Worm (Caenorhabditis elegans) whole organism, L2 larva: ENCODE data around the gene fbxa-112.

ENCODE experiments used
- C34F6.9 ChIP-seq: fragments of 150-350 bp; optimal IDR thresholded peaks from 2 replicates; lab custom pipeline; 2014; ENCODE audit warnings: missing biosample characterization, missing genetic modification characterization
- F13H6.1 ChIP-seq: sonication (generic microtip); optimal IDR thresholded peaks from 2 replicates; lab custom pipeline; 2016; ENCODE audit warnings: missing genetic modification characterization, missing compliant biosample characterization
- alr-1 ChIP-seq: fragments of 150-350 bp; optimal IDR thresholded peaks from 2 replicates; lab custom pipeline; 2014; ENCODE audit warnings: missing biosample characterization, missing genetic modification characterization
- aly-2 ChIP-seq: fragments of 150-350 bp; optimal IDR thresholded peaks from 2 replicates; lab custom pipeline; 2014; ENCODE audit warnings: missing biosample characterization, missing genetic modification characterization
- ama-1 ChIP-seq: fragments of 150-350 bp; optimal IDR thresholded peaks from 2 replicates; lab custom pipeline; 2018; ENCODE audit warnings: inconsistent platforms
- blmp-1 ChIP-seq: sonication (generic microtip); optimal IDR thresholded peaks from 2 replicates; lab custom pipeline; 2017; ENCODE audit warnings: missing genetic modification characterization, mild to moderate bottlenecking, missing compliant biosample characterization, antibody characterized with exemption, moderate library complexity; ENCODE audit not compliant: insufficient read depth
- ceh-16 ChIP-seq: fragments of 150-350 bp; optimal IDR thresholded peaks from 2 replicates; lab custom pipeline; 2014; ENCODE audit warnings: missing biosample characterization, missing genetic modification characterization
- ceh-82 ChIP-seq: fragments of 150-350 bp; optimal IDR thresholded peaks from 2 replicates; lab custom pipeline; 2014; ENCODE audit warnings: missing biosample characterization, missing genetic modification characterization
- crh-2 ChIP-seq: sonication (generic microtip); optimal IDR thresholded peaks from 2 replicates; lab custom pipeline; 2017; ENCODE audit warnings: missing biosample characterization, missing genetic modification characterization
- dmd-4 ChIP-seq: sonication (generic microtip); optimal IDR thresholded peaks from 2 replicates; lab custom pipeline; 2017; ENCODE audit warnings: missing biosample characterization, missing genetic modification characterization
- egl-27 ChIP-seq: sonication (generic microtip); optimal IDR thresholded peaks from 3 replicates; lab custom pipeline; 2017; ENCODE audit warnings: missing biosample characterization, missing genetic modification reagents, missing genetic modification characterization
- elt-1 ChIP-seq: fragments of 150-350 bp; optimal IDR thresholded peaks from 2 replicates; lab custom pipeline; 2014; ENCODE audit warnings: missing biosample characterization, missing genetic modification characterization
- elt-3 ChIP-seq: sonication (generic microtip); optimal IDR thresholded peaks from 2 replicates; lab custom pipeline; 2017; ENCODE audit warnings: missing biosample characterization, missing genetic modification characterization
- fos-1 ChIP-seq: fragments of 150-350 bp; optimal IDR thresholded peaks from 2 replicates; lab custom pipeline; 2014; ENCODE audit warnings: missing biosample characterization, missing genetic modification characterization
- gmeb-1 ChIP-seq: fragments of 150-350 bp; optimal IDR thresholded peaks from 2 replicates; lab custom pipeline; 2014; ENCODE audit warnings: missing biosample characterization, missing genetic modification characterization
- lin-11 ChIP-seq: fragments of 150-350 bp; sonication (generic microtip); optimal IDR thresholded peaks from 2 replicates; lab custom pipeline; 2014; ENCODE audit warnings: missing biosample characterization, missing genetic modification characterization, inconsistent platforms, mixed read lengths
- lin-13 ChIP-seq: fragments of 150-350 bp; optimal IDR thresholded peaks from 2 replicates; lab custom pipeline; 2014; ENCODE audit warnings: missing biosample characterization, missing genetic modification reagents, missing genetic modification characterization
- lin-39 ChIP-seq: fragments of 150-350 bp; optimal IDR thresholded peaks from 2 replicates; lab custom pipeline; 2014; ENCODE audit warnings: missing biosample characterization, missing genetic modification reagents, missing genetic modification characterization
- lsy-2 ChIP-seq, 2 experiments: fragments of 150-350 bp in 1 of 2; sonication (generic microtip) in 1 of 2; optimal IDR thresholded peaks; 2 replicates each; lab custom pipeline; 2014 to 2017; ENCODE audit warnings: missing biosample characterization in 2 of 2, missing genetic modification characterization in 2 of 2
- mab-5 ChIP-seq: fragments of 150-350 bp; optimal IDR thresholded peaks from 2 replicates; lab custom pipeline; 2014; ENCODE audit warnings: missing biosample characterization, missing genetic modification characterization
- mbf-1 ChIP-seq: sonication (generic microtip); optimal IDR thresholded peaks from 2 replicates; lab custom pipeline; 2017; ENCODE audit warnings: missing biosample characterization, missing genetic modification characterization
- mdl-1 ChIP-seq, 2 experiments: fragments of 150-350 bp in 1 of 2; sonication (generic microtip) in 1 of 2; optimal IDR thresholded peaks; 2 replicates each; lab custom pipeline; 2017; ENCODE audit warnings: missing biosample characterization in 2 of 2, missing genetic modification characterization in 2 of 2
- nhr-11 ChIP-seq: fragments of 150-350 bp; optimal IDR thresholded peaks from 2 replicates; lab custom pipeline; 2014; ENCODE audit warnings: missing biosample characterization, missing genetic modification characterization
- nhr-12 ChIP-seq: fragments of 150-350 bp; optimal IDR thresholded peaks from 2 replicates; lab custom pipeline; 2014; ENCODE audit warnings: missing biosample characterization, missing genetic modification characterization
- nhr-129 ChIP-seq: fragments of 150-350 bp; optimal IDR thresholded peaks from 2 replicates; lab custom pipeline; 2014; ENCODE audit warnings: missing biosample characterization, missing genetic modification characterization
- nhr-23 ChIP-seq: fragments of 150-350 bp; optimal IDR thresholded peaks from 2 replicates; lab custom pipeline; 2014; ENCODE audit warnings: missing biosample characterization, missing genetic modification reagents, missing genetic modification characterization
- nhr-237 ChIP-seq: fragments of 150-350 bp; optimal IDR thresholded peaks from 2 replicates; lab custom pipeline; 2014; ENCODE audit warnings: missing biosample characterization, missing genetic modification characterization
- nhr-77 ChIP-seq: fragments of 150-350 bp; optimal IDR thresholded peaks from 2 replicates; lab custom pipeline; 2014; ENCODE audit warnings: missing biosample characterization, missing genetic modification characterization
- peb-1 ChIP-seq: fragments of 150-350 bp; optimal IDR thresholded peaks from 2 replicates; lab custom pipeline; 2014; ENCODE audit warnings: missing biosample characterization, missing genetic modification characterization
- sem-4 ChIP-seq: fragments of 150-350 bp; optimal IDR thresholded peaks from 2 replicates; lab custom pipeline; 2014; ENCODE audit warnings: missing biosample characterization, missing genetic modification reagents, missing genetic modification characterization
- skn-1 ChIP-seq: sonication (generic microtip); optimal IDR thresholded peaks from 2 replicates; lab custom pipeline; 2017; ENCODE audit warnings: missing biosample characterization, missing genetic modification characterization
- sma-9 ChIP-seq, 2 experiments: fragments of 150-350 bp in 1 of 2; sonication (generic microtip) in 1 of 2; optimal IDR thresholded peaks; 2 replicates each; lab custom pipeline; 2014 to 2016; ENCODE audit warnings: missing genetic modification characterization in 2 of 2, mild to moderate bottlenecking in 1 of 2, missing biosample characterization in 1 of 2, missing compliant biosample characterization in 1 of 2, missing genetic modification reagents in 1 of 2, moderate library complexity in 1 of 2
- snpc-4 ChIP-seq: fragments of 150-350 bp; optimal IDR thresholded peaks from 2 replicates; lab custom pipeline; 2014; ENCODE audit warnings: missing biosample characterization, missing genetic modification characterization
- unc-39 ChIP-seq: fragments of 150-350 bp; optimal IDR thresholded peaks from 2 replicates; lab custom pipeline; 2014; ENCODE audit warnings: missing biosample characterization, missing genetic modification characterization
- unc-62 ChIP-seq: fragments of 150-350 bp; optimal IDR thresholded peaks from 2 replicates; lab custom pipeline; 2014; ENCODE audit warnings: missing biosample characterization, missing genetic modification reagents, missing genetic modification characterization
- zag-1 ChIP-seq: fragments of 150-350 bp; optimal IDR thresholded peaks from 2 replicates; lab custom pipeline; 2014; ENCODE audit warnings: missing biosample characterization, missing genetic modification characterization
- ztf-1 ChIP-seq: fragments of 200-800 bp; sonication (Bioruptor generic); conservative IDR thresholded peaks from 2 replicates; pipeline ENCODE4 v1.3.6; 2022; ENCODE audit warnings: missing genetic modification characterization, missing compliant biosample characterization
- ztf-11 ChIP-seq: sonication (generic microtip); optimal IDR thresholded peaks from 2 replicates; lab custom pipeline; 2017; ENCODE audit warnings: missing biosample characterization, missing genetic modification characterization
- ztf-4 ChIP-seq: fragments of 150-350 bp; optimal IDR thresholded peaks from 2 replicates; lab custom pipeline; 2014; ENCODE audit warnings: missing biosample characterization, missing genetic modification characterization

The fbxa-112 gene

DNA sequence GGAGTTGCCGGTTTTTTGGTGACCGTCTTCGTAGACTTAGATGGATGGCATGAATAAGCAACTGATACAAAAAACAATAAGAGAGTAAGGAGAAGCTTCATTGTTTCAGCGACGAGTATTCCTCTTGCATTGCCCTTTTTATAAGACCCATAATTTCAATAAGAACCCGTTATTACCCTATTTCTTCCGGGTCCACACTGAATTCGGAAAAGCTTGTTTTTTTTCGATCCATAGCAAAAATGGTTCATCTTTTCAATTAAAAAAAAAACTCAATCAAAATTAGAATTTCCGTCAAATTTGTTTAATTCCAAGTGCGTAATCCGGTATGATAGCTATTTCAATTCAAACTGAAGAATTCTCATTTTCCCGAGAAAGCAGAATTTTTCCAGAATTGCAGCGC is 39.1 kb upstream of the fbxa-112 start, which contains the start of gene Y102A5C.40:
Gene Y102A5C.40, minus strand, starts transcription at position 101 of the 400 bp plus-strand sequence.
- TF ChIP-seq snpc-4 (tag; lab: Kevin White, UChicago): no peak
- no peak for TF ChIP-seq unc-39
- TF ChIP-seq mdl-1 (tag; optimal IDR thresholded peaks at IDR 0.05; lab: Kevin White, UChicago): no peak
- TF ChIP-seq blmp-1 (tag; lab: Kevin White, UChicago): no peak
- no peak for TF ChIP-seq C34F6.9 (tag; lab: Kevin White, UChicago)
- no peak for TF ChIP-seq fos-1 (tag; lab: Kevin White, UChicago)
- TF ChIP-seq peb-1 (tag; lab: Kevin White, UChicago): no peak
- TF ChIP-seq nhr-129 (tag; lab: Kevin White, UChicago): no peak
- no peak for TF ChIP-seq crh-2 (tag; lab: Kevin White, UChicago)
- TF ChIP-seq nhr-11: no peak
- no peak for TF ChIP-seq nhr-77 (tag; lab: Kevin White, UChicago)
- no peak for TF ChIP-seq ztf-1 (GFP tag; lab: Robert Waterston, UW)
- TF ChIP-seq ceh-16 (tag; lab: Kevin White, UChicago): no peak
- TF ChIP-seq lin-13: no peak
- TF ChIP-seq alr-1: no peak
- TF ChIP-seq elt-3 (tag; lab: Kevin White, UChicago): no peak
- TF ChIP-seq skn-1: no peak
- TF ChIP-seq lsy-2 (tag; optimal IDR thresholded peaks at IDR 0.05; lab: Kevin White, UChicago): no peak
- no peak for TF ChIP-seq gmeb-1 (tag; lab: Kevin White, UChicago)
- no peak for TF ChIP-seq nhr-12 (tag; lab: Kevin White, UChicago)

DNA sequence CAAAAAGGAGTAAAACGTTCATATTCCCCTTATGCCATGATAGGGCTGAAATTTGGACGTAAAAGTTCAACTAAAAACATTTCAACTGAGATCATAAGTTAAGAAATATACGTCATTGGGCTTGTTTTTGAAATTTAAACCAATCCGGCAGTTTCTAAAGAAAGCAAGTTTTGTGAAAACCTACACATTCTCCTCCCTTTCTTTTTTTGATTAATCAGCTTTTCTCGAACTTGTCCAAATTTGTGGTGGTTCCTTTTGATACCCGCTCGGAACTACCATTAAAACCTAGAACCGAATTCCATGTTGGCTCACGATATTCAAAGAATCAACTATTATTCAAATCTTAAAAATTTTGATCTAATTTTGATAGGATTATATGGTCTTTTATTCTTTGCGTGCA is 32.5 kb upstream of the fbxa-112 start, which contains the start of gene srz-54:
Gene srz-54, plus strand, starts transcription at position 301 of the 400 bp plus-strand sequence.
- TF ChIP-seq gmeb-1 (tag; lab: Kevin White, UChicago) (no peak), lin-39 (tag; lab: Kevin White, UChicago) (no peak), ztf-1 (GFP tag; lab: Robert Waterston, UW) (no peak), snpc-4 (tag; lab: Kevin White, UChicago) (no peak), aly-2 (tag; lab: Kevin White, UChicago) (no peak), lsy-2 (tag; optimal IDR thresholded peaks at IDR 0.05; lab: Kevin White, UChicago) (no peak), zag-1 (no peak), dmd-4 (tag; lab: Kevin White, UChicago) (no peak), elt-1 (tag; lab: Kevin White, UChicago) (no peak), C34F6.9 (tag; lab: Kevin White, UChicago) (no peak), mbf-1 (no peak), mdl-1 (tag; optimal IDR thresholded peaks at IDR 0.05; lab: Kevin White, UChicago) (no peak), nhr-12 (tag; lab: Kevin White, UChicago) (no peak), ceh-82 (tag; lab: Kevin White, UChicago) (no peak)

DNA sequence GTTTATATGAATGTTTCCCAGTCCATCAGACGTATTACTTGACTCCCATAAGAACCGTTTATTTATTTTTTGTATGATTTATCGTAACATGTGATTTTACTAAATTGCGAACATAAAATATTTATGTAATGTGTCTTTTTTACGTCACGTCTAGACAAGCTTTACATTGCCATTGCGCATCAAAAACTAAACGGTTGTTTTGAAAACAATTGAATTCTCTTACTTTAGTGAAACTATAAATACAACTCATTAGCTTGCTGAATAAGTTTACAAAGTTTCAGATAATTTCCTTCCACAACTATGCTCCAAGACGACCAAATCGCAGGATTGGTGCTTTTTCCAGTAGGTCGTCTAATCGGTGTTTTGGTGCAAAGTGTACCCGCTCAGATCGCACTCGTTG is 27.0 kb upstream of the fbxa-112 start, which contains the start of gene srx-54:
Gene srx-54, plus strand, starts transcription at position 301 of the 400 bp plus-strand sequence.
- TF ChIP-seq nhr-23 (tag; lab: Kevin White, UChicago) (no peak), ztf-4 (no peak), ztf-1 (GFP tag; lab: Robert Waterston, UW) (no peak), lsy-2 (tag; optimal IDR thresholded peaks at IDR 0.05; lab: Kevin White, UChicago) (no peak), nhr-11 (no peak), unc-39 (no peak), mab-5 (tag; lab: Kevin White, UChicago) (no peak), sem-4 (tag; lab: Kevin White, UChicago) (no peak), peb-1 (tag; lab: Kevin White, UChicago) (no peak), zag-1 (no peak), skn-1 (no peak), blmp-1 (tag; lab: Kevin White, UChicago) (no peak), gmeb-1 (tag; lab: Kevin White, UChicago) (no peak), crh-2 (tag; lab: Kevin White, UChicago) (no peak)

DNA sequence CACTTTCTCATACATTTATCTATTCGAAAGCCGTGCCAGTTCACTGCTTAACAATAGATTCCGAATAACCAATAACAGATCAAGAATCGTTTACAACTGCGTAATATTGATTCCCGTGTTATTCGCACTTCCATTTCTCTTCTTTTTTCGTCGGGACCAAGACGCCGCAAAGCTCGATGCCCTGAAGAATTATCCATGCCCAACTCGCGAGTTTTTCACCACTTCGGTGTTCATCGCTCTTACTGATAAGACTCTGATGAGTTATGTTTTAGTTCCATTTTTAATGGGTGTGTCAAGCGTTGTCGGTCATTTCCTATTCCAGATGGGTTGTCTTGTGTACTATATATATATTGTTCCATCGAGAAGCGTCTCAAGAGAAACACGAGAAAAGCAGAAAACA is 25.4 kb upstream of the fbxa-112 start:
- no peak for TF ChIP-seq lin-11 (tag; lab: Kevin White, UChicago)
- no peak for TF ChIP-seq sma-9 (GFP tag; optimal IDR thresholded peaks at IDR 0.05; lab: Kevin White, UChicago)
- no peak for TF ChIP-seq sma-9 (tag; optimal IDR thresholded peaks at IDR 0.05; lab: Kevin White, UChicago)
- TF ChIP-seq gmeb-1 (tag; lab: Kevin White, UChicago): no peak
- TF ChIP-seq ztf-11 (tag; lab: Kevin White, UChicago): no peak
- no peak for TF ChIP-seq elt-1 (tag; lab: Kevin White, UChicago)
- no peak for TF ChIP-seq egl-27 (tag; lab: Kevin White, UChicago)
- TF ChIP-seq nhr-12 (tag; lab: Kevin White, UChicago): no peak
- TF ChIP-seq mab-5 (tag; lab: Kevin White, UChicago): no peak
- no peak for TF ChIP-seq ceh-16 (tag; lab: Kevin White, UChicago)
- no peak for TF ChIP-seq unc-62
- TF ChIP-seq F13H6.1: no peak
- TF ChIP-seq blmp-1 (tag; lab: Kevin White, UChicago): no peak
- no peak for TF ChIP-seq ama-1 (lab: Kevin White, UChicago)
- TF ChIP-seq ztf-1 (GFP tag; lab: Robert Waterston, UW): no peak
- TF ChIP-seq nhr-237 (tag; lab: Kevin White, UChicago): no peak
- TF ChIP-seq mdl-1 (tag; optimal IDR thresholded peaks at IDR 0.05; lab: Kevin White, UChicago): no peak
- TF ChIP-seq, all 48 proteins: peak for 0
